Worm (Caenorhabditis elegans) whole organism, early embryonic: ENCODE data around the gene pigm-1.

Experiments
- F13C5.2 ChIP-seq: sonication (generic microtip); optimal IDR thresholded peaks from 2 replicates; lab custom pipeline; 2017; ENCODE audit warnings: mild to moderate bottlenecking, missing genetic modification characterization, inconsistent platforms, missing compliant biosample characterization
- ama-1 ChIP-seq: fragments of 150-350 bp; optimal IDR thresholded peaks from 2 replicates; lab custom pipeline; 2014
- ceh-13 ChIP-seq: fragments of 200-800 bp; sonication (Bioruptor generic); optimal IDR thresholded peaks from 2 replicates; lab custom pipeline; 2018; ENCODE audit warnings: mild to moderate bottlenecking, missing genetic modification characterization, missing compliant biosample characterization
- ceh-36 ChIP-seq: sonication (generic microtip); optimal IDR thresholded peaks from 2 replicates; lab custom pipeline; 2016; ENCODE audit warnings: missing genetic modification characterization, inconsistent platforms, missing compliant biosample characterization
- ets-7 ChIP-seq: sonication (generic microtip); optimal IDR thresholded peaks from 2 replicates; lab custom pipeline; 2016; ENCODE audit warnings: missing genotype, missing genetic modification characterization, missing compliant biosample characterization
- flt-1 ChIP-seq: fragments of 200-800 bp; sonication (Bioruptor generic); IDR thresholded peaks from 2 replicates; pipeline ENCODE4 v1.3.6; 2022; ENCODE audit warnings: missing genetic modification characterization, missing compliant biosample characterization
- hmbx-1 ChIP-seq: sonication (generic microtip); optimal IDR thresholded peaks from 2 replicates; lab custom pipeline; 2016; ENCODE audit warnings: mild to moderate bottlenecking, missing genetic modification characterization, missing compliant biosample characterization
- hmg-4 ChIP-seq: fragments of 200-800 bp; sonication (Bioruptor generic); optimal IDR thresholded peaks from 2 replicates; lab custom pipeline; 2018; ENCODE audit warnings: mild to moderate bottlenecking, missing genetic modification characterization, missing compliant biosample characterization
- pes-1 ChIP-seq: fragments of 200-800 bp; sonication (Bioruptor generic); IDR thresholded peaks from 2 replicates; pipeline ENCODE4 v1.3.6; 2022; ENCODE audit warnings: missing genetic modification reagents, missing genetic modification characterization, missing compliant biosample characterization
- scrt-1 ChIP-seq: fragments of 200-800 bp; sonication (Bioruptor generic); IDR thresholded peaks from 2 replicates; pipeline ENCODE4 v1.3.6; 2022; ENCODE audit warnings: missing genetic modification characterization, missing compliant biosample characterization
- sea-1 ChIP-seq: fragments of 200-800 bp; sonication (Bioruptor generic); conservative IDR thresholded peaks from 2 replicates; pipeline ENCODE4 v1.3.6; 2022; ENCODE audit warnings: missing genetic modification characterization, missing compliant biosample characterization
- tbx-37 ChIP-seq: fragments of 200-800 bp; sonication (Bioruptor generic); conservative IDR thresholded peaks from 2 replicates; pipeline ENCODE4 v1.3.6; 2022; ENCODE audit warnings: missing genetic modification reagents, missing genetic modification characterization, missing compliant biosample characterization
- tra-4 ChIP-seq: sonication (generic microtip); optimal IDR thresholded peaks from 2 replicates; lab custom pipeline; 2017; ENCODE audit warnings: missing genetic modification characterization, missing compliant biosample characterization

ce11 chrII:11336163-11336562 lies 12.1 kb upstream of the pigm-1 start:
- TF ChIP-seq ama-1 (lab: Kevin White, UChicago), result no peak
- TF ChIP-seq tbx-37 (GFP tag; lab: Robert Waterston, UW), result no peak
- no peak for TF ChIP-seq flt-1 (GFP tag; lab: Robert Waterston, UW)
- TF ChIP-seq ets-7, result no peak
- no peak for TF ChIP-seq scrt-1
- no peak for TF ChIP-seq pes-1 (GFP tag; lab: Robert Waterston, UW)
- TF ChIP-seq ceh-13 (GFP tag; lab: Kevin White, UChicago), result no peak
- no peak for TF ChIP-seq hmbx-1 (tag; lab: Kevin White, UChicago)
- TF ChIP-seq sea-1 (GFP tag; lab: Robert Waterston, UW), result no peak
- TF ChIP-seq F13C5.2, result no peak
- no peak for TF ChIP-seq tra-4 (tag; lab: Kevin White, UChicago)
- no peak for TF ChIP-seq hmg-4 (GFP tag; lab: Kevin White, UChicago)
- no peak for TF ChIP-seq ceh-36 (tag; lab: Kevin White, UChicago)
